Fruit fly (Drosophila melanogaster): ENCODE results near the gene PGRP-LB.

PGRP-LB gene

DNA sequence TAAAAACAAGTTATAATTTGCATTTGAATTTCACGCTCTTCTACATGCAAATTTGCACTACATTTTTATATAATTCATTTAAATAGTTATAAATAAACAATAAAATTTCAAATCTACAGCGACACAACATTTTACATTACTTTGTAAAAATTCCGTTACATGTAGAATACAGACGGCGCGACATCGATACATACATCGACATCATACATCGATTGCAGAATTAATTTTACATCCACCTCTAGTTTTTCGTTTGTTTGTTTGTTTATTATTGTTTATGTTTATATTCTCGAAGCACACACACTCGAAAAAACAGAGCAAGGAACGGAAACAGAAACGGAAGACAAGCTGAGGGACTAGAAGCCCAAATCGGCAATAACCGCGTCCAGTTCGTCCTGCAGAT lies 22.8 kb downstream of the PGRP-LB start, which contains the start of gene CG17230:
Gene CG17230 (plus strand): TSS at position 258 of the 400 bp plus-strand sequence.
- TF ChIP-seq pan (optimal IDR thresholded peaks at IDR 0.05), result no peak
- no peak for TF ChIP-seq OdsH (GFP tag; optimal IDR thresholded peaks at IDR 0.05)
- no peak for TF ChIP-seq Hr83 (GFP tag; optimal IDR thresholded peaks at IDR 0.05; ENCODE audit: poor library complexity, severe bottlenecking)
- TF ChIP-seq N (GFP tag; optimal IDR thresholded peaks at IDR 0.05), result no peak
- no peak for TF ChIP-seq h (GFP tag; optimal IDR thresholded peaks at IDR 0.05)
- no peak for TF ChIP-seq HLH106 (tag; optimal IDR thresholded peaks at IDR 0.05)
- TF ChIP-seq Vsx2 (GFP tag; optimal IDR thresholded peaks at IDR 0.05; ENCODE audit: partially characterized antibody), result no peak
- no peak for TF ChIP-seq Mio (GFP tag; optimal IDR thresholded peaks at IDR 0.05)
- no peak for TF ChIP-seq CG9705 (GFP tag; optimal IDR thresholded peaks at IDR 0.05)

DNA sequence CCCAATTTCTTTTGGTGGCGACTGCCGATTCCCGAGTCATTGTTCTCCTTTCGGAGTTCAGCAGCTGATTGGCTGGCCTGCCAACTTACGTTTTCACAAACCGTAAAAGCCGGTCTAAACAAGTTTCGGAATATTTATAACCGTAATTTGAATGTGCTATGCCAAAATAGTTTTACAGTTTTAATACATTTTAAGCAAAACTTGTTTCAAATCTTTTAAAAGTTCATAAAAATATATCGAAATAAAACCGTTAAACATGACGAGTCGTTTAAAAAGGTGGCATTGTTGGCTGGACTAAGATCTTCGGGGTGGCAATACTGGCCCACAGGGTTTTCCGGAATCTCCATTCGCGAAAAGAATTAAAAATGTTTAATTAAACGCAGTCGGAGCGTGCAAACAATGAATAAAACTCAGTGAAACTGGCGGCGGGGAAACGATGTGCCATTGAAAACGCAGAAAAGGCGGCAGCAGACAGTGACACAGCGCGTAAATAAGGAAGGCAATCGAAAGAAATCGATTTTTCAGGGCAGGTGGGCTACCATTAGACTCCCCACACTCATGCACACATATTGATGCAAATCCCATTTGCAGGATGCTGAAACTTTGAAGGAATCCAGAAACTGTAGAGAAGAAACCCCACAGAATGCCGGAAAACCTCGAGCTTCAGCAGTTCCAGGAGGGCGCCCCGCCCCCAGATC lies 24.7 kb downstream of the PGRP-LB start, which contains the start of the genes Exd2 and CG5281:
Gene Exd2 (minus strand): TSS at position 167 of the 698 bp plus-strand sequence.
Gene CG5281 (plus strand): TSS at position 314 of the 698 bp plus-strand sequence.
- no peak for TF ChIP-seq woc (GFP tag; optimal IDR thresholded peaks at IDR 0.05)
- TF ChIP-seq CG32264 (GFP tag; optimal IDR thresholded peaks at IDR 0.05), result peak; percentile 7
- peak; percentile 17 for TF ChIP-seq psq (GFP tag; optimal IDR thresholded peaks at IDR 0.05)
- TF ChIP-seq Sp1 (GFP tag; optimal IDR thresholded peaks at IDR 0.05), result peak; percentile 13
- TF ChIP-seq rgr (GFP tag; optimal IDR thresholded peaks at IDR 0.05), result no peak
- TF ChIP-seq Hr78 (GFP tag; optimal IDR thresholded peaks at IDR 0.05), result no peak
- TF ChIP-seq pan (optimal IDR thresholded peaks at IDR 0.05), result no peak
- no peak for TF ChIP-seq jim (GFP tag; optimal IDR thresholded peaks at IDR 0.05)
- TF ChIP-seq Mio (GFP tag; optimal IDR thresholded peaks at IDR 0.05), result no peak
- TF ChIP-seq dmrt93B (GFP tag; optimal IDR thresholded peaks at IDR 0.05), result no peak
- TF ChIP-seq foxo (GFP tag; optimal IDR thresholded peaks at IDR 0.05), result peak in 1 of 2 experiments; percentile 47
- no peak for TF ChIP-seq br (GFP tag; optimal IDR thresholded peaks at IDR 0.05)
- TF ChIP-seq fru (GFP tag; optimal IDR thresholded peaks at IDR 0.05), result no peak
- TF ChIP-seq Myc (optimal IDR thresholded peaks at IDR 0.05), result peak; percentile 19
- no peak for TF ChIP-seq Dfd (GFP tag; optimal IDR thresholded peaks at IDR 0.05)
- TF ChIP-seq h (GFP tag; optimal IDR thresholded peaks at IDR 0.05), result peak; percentile 38
- TF ChIP-seq sv (GFP tag; optimal IDR thresholded peaks at IDR 0.05), result peak; percentile 11
- TF ChIP-seq CG9705 (GFP tag; optimal IDR thresholded peaks at IDR 0.05), result peak; percentile 60
- no peak for TF ChIP-seq tai (GFP tag; optimal IDR thresholded peaks at IDR 0.05)
- TF ChIP-seq OdsH (GFP tag; optimal IDR thresholded peaks at IDR 0.05), result no peak
- no peak for TF ChIP-seq lola (GFP tag; optimal IDR thresholded peaks at IDR 0.05)
- TF ChIP-seq Jra (GFP tag; optimal IDR thresholded peaks at IDR 0.05), result no peak
- TF ChIP-seq N (GFP tag; optimal IDR thresholded peaks at IDR 0.05), result no peak
- TF ChIP-seq Dif (GFP tag; optimal IDR thresholded peaks at IDR 0.05; ENCODE audit: partially characterized antibody), result no peak
- no peak for TF ChIP-seq dl (GFP tag; optimal IDR thresholded peaks at IDR 0.05; ENCODE audit: insufficient read depth in 1 of 2, partially characterized antibody in 2 of 2)
- TF ChIP-seq HLH106 (tag; optimal IDR thresholded peaks at IDR 0.05), result peak; percentile 31
- TF ChIP-seq brk (GFP tag; optimal IDR thresholded peaks at IDR 0.05), result no peak
- no peak for TF ChIP-seq sage (GFP tag; optimal IDR thresholded peaks at IDR 0.05)
- TF ChIP-seq Rel (GFP tag; optimal IDR thresholded peaks at IDR 0.05), result no peak
- peak; percentile 92 for TF ChIP-seq Rel (tag; optimal IDR thresholded peaks at IDR 0.05)
- peak; percentile 59 for TF ChIP-seq ey (GFP tag; optimal IDR thresholded peaks at IDR 0.05)

DNA sequence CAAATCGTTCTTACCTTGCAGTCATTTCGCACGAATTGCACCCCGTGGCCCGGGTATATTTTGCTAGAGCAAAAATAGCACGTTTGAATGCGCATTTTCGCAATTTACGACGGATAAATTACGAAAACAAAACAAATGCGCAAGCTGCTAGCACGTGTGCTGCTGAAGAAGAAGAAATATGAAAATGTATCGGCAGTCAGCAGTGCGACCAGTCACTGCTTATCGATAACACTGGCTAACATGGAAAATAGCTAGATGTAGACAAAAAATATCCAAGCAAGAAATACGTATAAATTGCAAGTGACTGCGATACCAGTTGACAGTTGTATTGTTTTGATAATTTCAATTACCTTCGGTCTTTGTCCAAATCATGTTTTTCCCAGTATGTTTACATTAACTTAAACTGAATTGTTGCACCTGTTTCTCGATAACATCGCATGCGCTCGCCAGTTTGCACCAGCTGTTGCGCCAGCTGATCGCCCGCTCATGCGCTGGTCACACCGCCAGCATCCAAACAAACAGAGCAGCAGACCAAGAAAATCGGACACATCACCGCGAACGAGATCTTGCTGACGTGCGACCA lies 28.9 kb downstream of the PGRP-LB start, which contains the start of the genes RpL24-like and CG5276:
Gene RpL24-like (minus strand): TSS at position 188 of the 583 bp plus-strand sequence.
Gene CG5276 (plus strand): TSS at position 344 of the 583 bp plus-strand sequence.
- TF ChIP-seq Dif (GFP tag; optimal IDR thresholded peaks at IDR 0.05; ENCODE audit: partially characterized antibody) (no peak), Myc (optimal IDR thresholded peaks at IDR 0.05) (peak; percentile 92)

DNA sequence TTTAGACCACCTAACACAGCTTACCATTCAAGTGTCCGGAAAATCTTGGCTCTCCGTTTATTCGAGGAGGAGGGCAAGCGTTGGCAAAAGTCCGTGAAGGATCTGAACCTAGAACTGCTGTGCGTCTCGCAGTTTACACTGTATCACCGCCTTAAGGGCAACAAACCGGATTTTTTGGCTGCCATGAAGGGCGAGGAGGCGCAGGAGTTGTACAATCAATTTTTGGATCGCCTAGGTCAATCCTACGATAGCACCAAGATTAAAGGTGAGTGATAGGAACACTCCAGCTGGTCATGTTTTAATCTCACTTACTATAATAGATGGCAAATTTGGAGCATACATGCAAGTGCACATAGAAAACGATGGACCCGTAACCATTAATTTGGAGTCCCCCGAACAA lies 30.0 kb downstream of the PGRP-LB start:
- TF ChIP-seq Hnf4 (GFP tag; optimal IDR thresholded peaks at IDR 0.05) (no peak), Rel (GFP tag; optimal IDR thresholded peaks at IDR 0.05) (no peak), Rel (tag; optimal IDR thresholded peaks at IDR 0.05) (no peak)
